Worm (Caenorhabditis elegans): ENCODE measurements around the gene F14F7.4.

Gene F14F7.4

DNA sequence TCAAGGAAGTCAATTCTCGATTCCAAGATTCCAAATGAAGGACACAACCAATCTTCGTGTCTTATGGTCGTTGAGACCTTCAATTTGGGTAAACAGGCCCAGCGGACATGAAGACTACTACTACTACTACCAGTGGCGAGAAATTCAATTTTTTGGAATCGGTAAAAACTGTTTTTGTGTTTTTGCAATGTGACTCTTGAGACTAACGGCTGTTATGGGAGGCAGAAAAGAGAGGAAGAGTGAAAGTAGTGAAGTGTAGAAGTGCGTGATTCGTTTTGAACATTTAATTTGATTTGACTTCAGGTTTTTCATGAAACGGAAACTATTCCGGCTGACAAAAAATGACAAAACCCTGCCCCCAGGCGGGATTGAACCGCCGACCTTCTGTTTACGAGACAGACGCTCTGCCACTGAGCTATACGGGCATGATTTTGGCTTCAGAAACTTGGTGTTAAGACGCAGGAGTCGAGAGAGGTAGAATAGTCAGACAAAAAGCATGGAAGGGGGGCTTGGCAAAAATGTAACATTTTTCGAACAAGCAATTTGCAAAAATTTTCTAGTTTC, 13.7 kb downstream of the F14F7.4 start:
- TF ChIP-seq lin-13 (tag; optimal IDR thresholded peaks at IDR 0.05): no peak
- no peak for TF ChIP-seq M03D4.4 (tag; optimal IDR thresholded peaks at IDR 0.05)
- TF ChIP-seq ceh-43 (GFP tag; optimal IDR thresholded peaks at IDR 0.05): no peak
- no peak for TF ChIP-seq sem-2 (GFP tag; optimal IDR thresholded peaks at IDR 0.05)
- TF ChIP-seq nhr-237 (tag; optimal IDR thresholded peaks at IDR 0.05): no peak
- no peak for TF ChIP-seq elt-3 (tag; optimal IDR thresholded peaks at IDR 0.05)
- no peak for TF ChIP-seq lin-32 (GFP tag; optimal IDR thresholded peaks at IDR 0.05)
- no peak for TF ChIP-seq ces-1 (GFP tag; optimal IDR thresholded peaks at IDR 0.05)
- TF ChIP-seq ztf-11 (tag; optimal IDR thresholded peaks at IDR 0.05): no peak
- TF ChIP-seq mep-1 (tag; optimal IDR thresholded peaks at IDR 0.05): no peak
- no peak for TF ChIP-seq mab-5 (tag; optimal IDR thresholded peaks at IDR 0.05)
- TF ChIP-seq nhr-2 (tag; optimal IDR thresholded peaks at IDR 0.05): no peak
- no peak for TF ChIP-seq unc-62 (GFP tag; optimal IDR thresholded peaks at IDR 0.05)

DNA sequence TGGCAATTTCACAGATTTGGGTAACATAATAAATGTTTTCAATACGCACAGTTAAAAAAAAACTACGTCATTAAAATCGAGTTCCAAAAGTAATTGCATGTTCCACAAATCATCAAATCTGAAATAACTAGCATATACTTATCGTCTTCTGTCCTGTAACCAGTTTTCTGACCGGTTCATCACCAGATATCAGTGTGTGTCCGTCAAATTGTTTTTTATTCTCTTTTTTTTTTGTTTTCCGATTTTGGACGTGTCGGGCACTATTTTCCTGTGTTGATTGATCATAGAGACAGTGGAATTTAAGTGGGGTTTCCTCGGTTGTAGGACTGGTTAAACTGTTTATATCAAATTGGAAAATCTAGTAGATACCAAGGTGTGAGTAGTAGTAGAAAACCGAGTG, 15.6 kb downstream of the F14F7.4 start:
- no peak for TF ChIP-seq nhr-2 (tag; optimal IDR thresholded peaks at IDR 0.05)
- no peak for TF ChIP-seq mep-1 (tag; optimal IDR thresholded peaks at IDR 0.05)
- no peak for TF ChIP-seq cnd-1 (tag; optimal IDR thresholded peaks at IDR 0.05)
- TF ChIP-seq nhr-76 (tag; optimal IDR thresholded peaks at IDR 0.05): no peak
- no peak for TF ChIP-seq nhr-28 (tag; optimal IDR thresholded peaks at IDR 0.05)
- no peak for TF ChIP-seq sem-2 (GFP tag; optimal IDR thresholded peaks at IDR 0.05)
- TF ChIP-seq ceh-39 (tag; optimal IDR thresholded peaks at IDR 0.05): no peak
- TF ChIP-seq sptf-1 (tag; optimal IDR thresholded peaks at IDR 0.05): no peak
- no peak for TF ChIP-seq pha-4 (tag; optimal IDR thresholded peaks at IDR 0.05)
- TF ChIP-seq mab-5 (tag; optimal IDR thresholded peaks at IDR 0.05): no peak
- TF ChIP-seq mls-2 (tag; optimal IDR thresholded peaks at IDR 0.05): no peak
- TF ChIP-seq flh-1 (GFP tag; optimal IDR thresholded peaks at IDR 0.05): no peak
- no peak for TF ChIP-seq nhr-237 (tag; optimal IDR thresholded peaks at IDR 0.05)

DNA sequence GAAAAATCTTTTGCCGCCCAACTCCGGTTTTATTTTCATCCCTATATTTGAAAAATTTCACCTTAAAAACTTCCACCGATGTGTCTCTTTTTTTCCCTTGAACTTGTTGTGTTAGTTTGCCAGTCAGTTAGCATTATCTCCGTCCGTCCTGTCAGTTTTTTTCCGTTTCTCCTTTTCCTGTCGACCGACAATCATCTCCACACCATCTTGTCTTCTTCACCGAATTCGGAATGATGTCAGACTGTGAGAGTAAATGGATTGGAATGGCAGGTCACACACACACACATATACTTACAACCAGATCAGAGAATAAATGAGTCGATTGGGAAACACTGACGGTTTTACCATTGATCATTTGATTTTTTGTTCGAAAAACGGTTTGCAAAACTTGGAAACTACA, 17.6 kb downstream of the F14F7.4 start:
- TF ChIP-seq sem-2 (GFP tag; optimal IDR thresholded peaks at IDR 0.05) (no peak), nhr-12 (tag; optimal IDR thresholded peaks at IDR 0.05) (no peak), mep-1 (tag; optimal IDR thresholded peaks at IDR 0.05) (no peak), M03D4.4 (tag; optimal IDR thresholded peaks at IDR 0.05) (no peak), mab-5 (tag; optimal IDR thresholded peaks at IDR 0.05) (no peak), snpc-4 (tag; optimal IDR thresholded peaks at IDR 0.05) (no peak), nhr-28 (tag; optimal IDR thresholded peaks at IDR 0.05) (no peak), drap-1 (GFP tag; optimal IDR thresholded peaks at IDR 0.05) (no peak), flh-1 (GFP tag; optimal IDR thresholded peaks at IDR 0.05) (no peak), ceh-43 (GFP tag; optimal IDR thresholded peaks at IDR 0.05) (no peak), lin-32 (GFP tag; optimal IDR thresholded peaks at IDR 0.05) (no peak), zip-8 (tag; optimal IDR thresholded peaks at IDR 0.05) (no peak), cnd-1 (tag; optimal IDR thresholded peaks at IDR 0.05) (no peak), nhr-2 (tag; optimal IDR thresholded peaks at IDR 0.05) (no peak), ham-2 (GFP tag; optimal IDR thresholded peaks at IDR 0.05) (no peak), lsy-2 (tag; optimal IDR thresholded peaks at IDR 0.05) (no peak), pha-4 (tag; optimal IDR thresholded peaks at IDR 0.05) (no peak), mls-2 (tag; optimal IDR thresholded peaks at IDR 0.05) (no peak), ztf-11 (tag; optimal IDR thresholded peaks at IDR 0.05) (no peak)

DNA sequence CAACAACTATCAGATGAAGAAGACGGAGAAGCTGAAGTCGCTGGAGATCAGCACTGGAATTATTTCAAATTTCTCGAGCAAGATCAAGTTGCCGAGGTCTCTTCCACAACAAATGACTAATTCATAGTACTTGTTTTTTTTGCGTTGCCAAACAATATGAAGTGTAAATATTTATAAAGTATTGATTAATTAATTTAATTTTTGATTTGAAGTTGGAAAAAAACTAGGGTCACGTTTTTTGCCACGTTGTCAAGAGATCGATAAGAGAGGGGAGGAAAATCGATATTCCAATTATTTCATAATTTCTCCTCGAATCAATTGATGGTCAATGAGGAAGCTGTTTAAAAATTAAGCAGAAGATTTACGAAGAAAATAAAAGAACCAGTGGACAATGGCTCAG, 24.3 kb downstream of the F14F7.4 start, which contains the start of gene snf-7:
snf-7 (plus strand) TSS at position 301 of the 400 bp plus-strand sequence.
- TF ChIP-seq lin-32 (GFP tag; optimal IDR thresholded peaks at IDR 0.05) (no peak), sem-2 (GFP tag; optimal IDR thresholded peaks at IDR 0.05) (no peak), unc-39 (tag; optimal IDR thresholded peaks at IDR 0.05) (no peak), flh-1 (GFP tag; optimal IDR thresholded peaks at IDR 0.05) (no peak), M03D4.4 (tag; optimal IDR thresholded peaks at IDR 0.05) (no peak), cnd-1 (tag; optimal IDR thresholded peaks at IDR 0.05) (no peak), zip-8 (tag; optimal IDR thresholded peaks at IDR 0.05) (no peak), hlh-1 (tag; optimal IDR thresholded peaks at IDR 0.05) (no peak), mab-5 (tag; optimal IDR thresholded peaks at IDR 0.05) (no peak), drap-1 (GFP tag; optimal IDR thresholded peaks at IDR 0.05) (no peak)

DNA sequence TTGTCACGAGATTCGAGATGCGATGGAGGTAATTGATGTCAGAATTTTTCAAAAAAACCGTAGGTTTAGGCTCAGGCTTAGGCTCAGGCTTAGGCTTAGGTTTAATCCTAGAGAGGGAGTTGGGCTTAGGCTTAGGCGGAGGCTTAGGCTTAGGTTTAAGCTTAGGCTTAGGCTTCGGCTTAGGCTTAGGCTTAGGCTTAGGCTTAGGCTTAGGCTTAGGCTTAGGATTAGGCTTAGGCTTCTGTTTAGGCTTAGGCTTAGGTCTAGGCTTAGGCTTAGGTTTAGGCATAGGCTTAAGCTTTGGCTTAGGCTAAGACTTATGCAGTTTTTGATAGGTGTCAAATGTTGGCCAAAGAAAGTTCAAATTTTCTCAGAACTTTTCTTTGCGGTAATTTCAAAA, 25.2 kb downstream of the F14F7.4 start:
- TF ChIP-seq ceh-83 (GFP tag; optimal IDR thresholded peaks at IDR 0.05) (no peak), ham-2 (GFP tag; optimal IDR thresholded peaks at IDR 0.05) (peak; percentile 19), mab-5 (tag; optimal IDR thresholded peaks at IDR 0.05) (no peak)

All from whole organism, mixed stage, embryonic.